Fruit fly (Drosophila melanogaster) whole organism, pupa: ENCODE data around the gene kin17.

ENCODE experiments used
- CG10348 ChIP-seq: fragments of 200-800 bp; sonication (Bioruptor generic); IDR thresholded peaks from 2 replicates; pipeline ENCODE4 v1.3.6; 2022; ENCODE audit warnings: missing biosample characterization, missing genetic modification characterization
- CG12605 ChIP-seq: fragments of 200-800 bp; sonication (Bioruptor generic); IDR thresholded peaks from 2 replicates; pipeline ENCODE4 v1.3.6; 2022; ENCODE audit warnings: missing biosample characterization, missing genetic modification characterization
- CG13204 ChIP-seq: fragments of 200-800 bp; sonication (Bioruptor generic); optimal IDR thresholded peaks from 2 replicates; lab custom pipeline; 2018; ENCODE audit warnings: missing biosample characterization, mild to moderate bottlenecking, missing genetic modification characterization, moderate library complexity
- CG14655 ChIP-seq: fragments of 200-800 bp; sonication (Bioruptor generic); optimal IDR thresholded peaks from 3 replicates; lab custom pipeline; 2017; ENCODE audit warnings: mild to moderate bottlenecking, missing biosample characterization, missing genetic modification reagents, missing genetic modification characterization
- CG15710 ChIP-seq: fragments of 200-800 bp; sonication (Bioruptor generic); optimal IDR thresholded peaks from 2 replicates; lab custom pipeline; 2018; ENCODE audit warnings: missing biosample characterization, mild to moderate bottlenecking, missing genetic modification characterization, moderate library complexity
- CG17806 ChIP-seq: fragments of 200-800 bp; sonication (Bioruptor generic); optimal IDR thresholded peaks from 2 replicates; lab custom pipeline; 2018; ENCODE audit warnings: missing biosample characterization, mild to moderate bottlenecking, missing genetic modification characterization, moderate library complexity
- CG32121 ChIP-seq: fragments of 200-800 bp; sonication (Bioruptor generic); IDR thresholded peaks from 2 replicates; pipeline ENCODE4 v1.3.6; 2022; ENCODE audit warnings: missing biosample characterization, missing genetic modification characterization
- CG34367 ChIP-seq: fragments of 200-800 bp; sonication (Bioruptor generic); optimal IDR thresholded peaks from 2 replicates; lab custom pipeline; 2018; ENCODE audit warnings: missing biosample characterization, mild to moderate bottlenecking, missing genetic modification characterization
- CG4496 ChIP-seq: fragments of 200-800 bp; sonication (Bioruptor generic); IDR thresholded peaks from 3 replicates; pipeline ENCODE4 v1.3.6; 2022; ENCODE audit warnings: missing biosample characterization, missing genetic modification characterization
- CG8159 ChIP-seq: fragments of 200-800 bp; sonication (Bioruptor generic); optimal IDR thresholded peaks from 3 replicates; lab custom pipeline; 2018; ENCODE audit warnings: missing biosample characterization, mild to moderate bottlenecking, missing genetic modification characterization, moderate library complexity
- CG8301 ChIP-seq: fragments of 200-800 bp; sonication (Bioruptor generic); optimal IDR thresholded peaks from 2 replicates; lab custom pipeline; 2018; ENCODE audit warnings: missing biosample characterization, mild to moderate bottlenecking, missing genetic modification characterization
- CG9948 ChIP-seq: fragments of 200-800 bp; sonication (Bioruptor generic); optimal IDR thresholded peaks from 2 replicates; lab custom pipeline; 2018; ENCODE audit warnings: missing biosample characterization, mild to moderate bottlenecking, missing genetic modification characterization, moderate library complexity
- D1 ChIP-seq: fragments of 200-800 bp; sonication (Bioruptor generic); optimal IDR thresholded peaks from 2 replicates; lab custom pipeline; 2018; ENCODE audit warnings: missing biosample characterization, mild to moderate bottlenecking, missing genetic modification characterization, moderate library complexity
- EcR ChIP-seq: fragments of 200-800 bp; sonication (Bioruptor generic); optimal IDR thresholded peaks from 3 replicates; lab custom pipeline; 2019; ENCODE audit warnings: missing biosample characterization, missing genetic modification characterization, mild to moderate bottlenecking, moderate library complexity, missing genetic modification reagents
- Ets98B ChIP-seq: fragments of 200-800 bp; sonication (Bioruptor generic); IDR thresholded peaks from 2 replicates; pipeline ENCODE4 v1.3.6; 2022; ENCODE audit warnings: missing biosample characterization, missing genetic modification characterization
- Pif1A ChIP-seq: fragments of 200-800 bp; sonication (Bioruptor generic); optimal IDR thresholded peaks from 3 replicates; lab custom pipeline; 2016; ENCODE audit warnings: missing biosample characterization, missing genetic modification characterization
- Pif1B ChIP-seq: fragments of 200-800 bp; sonication (Bioruptor generic); optimal IDR thresholded peaks from 3 replicates; lab custom pipeline; 2016; ENCODE audit warnings: missing biosample characterization, missing genetic modification characterization
- Snoo ChIP-seq: fragments of 200-800 bp; sonication (Bioruptor generic); optimal IDR thresholded peaks from 3 replicates; lab custom pipeline; 2017; ENCODE audit warnings: missing biosample characterization, mild to moderate bottlenecking, missing genetic modification characterization, inconsistent platforms
- fd96Ca ChIP-seq: fragments of 200-800 bp; sonication (Bioruptor generic); IDR thresholded peaks from 3 replicates; pipeline ENCODE4 v1.3.6; 2022; ENCODE audit warnings: missing biosample characterization, missing genetic modification characterization
- gl ChIP-seq: fragments of 200-800 bp; sonication (Bioruptor generic); optimal IDR thresholded peaks from 2 replicates; lab custom pipeline; 2018; ENCODE audit warnings: missing biosample characterization, mild to moderate bottlenecking, missing genetic modification characterization
- rn ChIP-seq: fragments of 200-800 bp; sonication (Bioruptor generic); IDR thresholded peaks from 2 replicates; pipeline ENCODE4 v1.3.6; 2022; ENCODE audit warnings: missing biosample characterization, missing genetic modification characterization

The kin17 gene

DNA sequence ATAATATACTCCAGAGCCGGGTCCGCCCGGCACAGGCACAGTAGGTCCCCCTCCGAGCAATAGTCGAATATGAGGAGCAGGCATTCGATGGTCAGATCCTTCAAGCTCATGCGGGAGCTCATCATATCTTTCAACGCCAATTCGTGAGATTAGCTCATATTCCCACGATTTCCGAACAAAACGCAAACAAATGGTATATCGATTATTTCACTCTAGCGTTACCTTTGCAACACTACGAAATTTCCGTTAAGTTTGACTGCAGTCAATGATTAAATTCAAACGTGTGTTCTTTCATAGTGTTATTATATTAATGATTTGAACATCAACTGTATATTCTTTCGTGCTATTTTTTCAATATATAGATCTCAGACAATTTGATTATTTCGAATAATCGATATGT is 36.8 kb downstream of the kin17 start, which contains the start of gene CG33969:
CG33969 (minus strand) TSS at position 197 of the 400 bp plus-strand sequence.
- no peak for TF ChIP-seq CG8159 (tag; lab: Kevin White, UChicago)
- no peak for TF ChIP-seq CG8301 (tag; lab: Kevin White, UChicago)
- no peak for TF ChIP-seq Ets98B (GFP tag; lab: Robert Waterston, UW)
- no peak for TF ChIP-seq Pif1B
- no peak for TF ChIP-seq EcR (GFP tag; lab: Kevin White, UChicago)
- no peak for TF ChIP-seq CG4496 (GFP tag; lab: Robert Waterston, UW)
- no peak for TF ChIP-seq CG15710
- no peak for TF ChIP-seq rn
- TF ChIP-seq CG17806 (tag; lab: Kevin White, UChicago): no peak
- no peak for TF ChIP-seq CG13204
- no peak for TF ChIP-seq CG10348 (GFP tag; lab: Robert Waterston, UW)
- no peak for TF ChIP-seq CG9948
- no peak for TF ChIP-seq CG34367 (tag; lab: Kevin White, UChicago)
- no peak for TF ChIP-seq CG32121
- TF ChIP-seq gl: no peak
- TF ChIP-seq Pif1A (GFP tag; lab: Kevin White, UChicago): no peak
- no peak for TF ChIP-seq CG12605
- TF ChIP-seq fd96Ca (GFP tag; lab: Robert Waterston, UW): no peak

dm6 chr3L:20395257-20395909 is 38.8 kb downstream of the kin17 start:
- TF ChIP-seq Pif1B (peak; percentile 7), fd96Ca (GFP tag; lab: Robert Waterston, UW) (0 out of 3 replicates have a peak, but pooled peaks have one; percentile 13), Ets98B (GFP tag; lab: Robert Waterston, UW) (no peak)

DNA sequence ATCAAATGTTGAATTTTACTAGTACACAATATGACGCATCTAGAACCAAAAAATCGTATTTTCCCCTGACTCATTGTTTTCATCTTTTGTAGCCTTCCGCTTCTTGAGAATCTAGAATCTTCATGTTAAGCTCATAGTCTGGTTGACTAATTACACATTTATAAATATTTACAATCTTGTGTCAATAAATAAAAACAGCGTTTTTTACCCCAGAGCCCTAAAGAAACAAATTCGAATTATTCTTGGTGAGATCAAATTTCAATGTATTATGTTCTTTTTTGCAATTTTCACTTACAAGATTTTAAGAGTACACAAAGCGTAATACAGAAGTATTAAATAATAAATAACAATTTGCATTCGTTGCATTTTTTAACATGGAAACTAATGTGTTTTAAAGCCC is 39.4 kb downstream of the kin17 start:
- TF ChIP-seq fd96Ca (GFP tag; lab: Robert Waterston, UW) (no peak), Pif1A (GFP tag; lab: Kevin White, UChicago) (no peak), CG8159 (tag; lab: Kevin White, UChicago) (no peak), CG13204 (no peak), D1 (tag; lab: Kevin White, UChicago) (no peak), EcR (GFP tag; lab: Kevin White, UChicago) (no peak), CG12605 (no peak), CG15710 (no peak), Pif1B (no peak), CG10348 (GFP tag; lab: Robert Waterston, UW) (no peak), CG17806 (tag; lab: Kevin White, UChicago) (no peak), rn (no peak), CG8301 (tag; lab: Kevin White, UChicago) (no peak)
- TF ChIP-seq, all 21 proteins: peak for 0

- no peak for TF ChIP-seq CG10348 (GFP tag; lab: Robert Waterston, UW)
Observed at dm6 chr3L:20397770-20398169, 41.2 kb downstream of the kin17 start.

DNA sequence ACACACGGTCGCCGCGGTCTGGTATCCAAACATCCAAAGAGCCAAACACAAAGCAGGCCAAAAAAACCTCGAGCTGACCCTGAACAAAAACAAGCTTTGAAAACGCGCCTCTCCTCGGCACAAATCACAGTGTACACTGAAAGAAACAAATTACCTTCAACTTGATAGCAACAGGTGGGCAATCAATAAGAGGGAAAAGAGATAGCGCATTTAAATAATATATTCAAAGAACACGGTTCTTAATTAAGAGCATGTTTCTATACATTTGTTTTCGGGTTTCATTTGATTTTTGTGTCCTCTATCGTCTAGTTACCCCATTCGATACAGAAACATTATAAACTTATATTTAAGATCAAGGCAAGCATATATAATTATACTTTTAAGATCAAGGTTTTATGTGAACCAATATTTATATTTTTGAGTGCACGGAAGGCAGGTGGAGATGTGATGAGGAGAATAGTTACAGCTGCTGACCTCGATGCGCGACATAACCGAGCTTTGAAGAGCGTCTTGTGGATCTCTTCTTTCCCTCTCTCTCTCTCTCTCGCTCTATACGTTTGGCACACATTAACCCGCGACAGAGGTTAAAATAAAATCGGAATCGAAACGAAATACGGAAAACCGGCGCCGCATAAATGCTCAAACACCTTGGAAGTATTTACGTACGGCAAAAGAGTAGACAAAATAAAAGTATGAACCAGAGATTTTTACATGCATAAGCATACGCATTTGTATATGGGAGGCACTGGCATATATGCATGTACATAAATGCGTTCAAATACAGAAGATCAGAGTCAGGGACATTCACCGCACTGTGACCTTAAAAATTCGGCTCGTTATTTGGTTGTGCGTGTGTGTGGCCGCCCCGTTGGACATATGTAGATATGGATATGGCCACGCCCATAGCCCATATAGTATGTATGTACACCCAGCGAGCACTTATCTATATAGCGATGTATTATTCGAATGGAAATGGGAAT is 41.9 kb downstream of the kin17 start:
- peak; percentile 85 for TF ChIP-seq Pif1A (GFP tag; lab: Kevin White, UChicago)
- peak; percentile 29; the same call in 1 of the 2 replicates for TF ChIP-seq CG10348 (GFP tag; lab: Robert Waterston, UW)
- TF ChIP-seq CG17806 (tag; lab: Kevin White, UChicago): peak; percentile 75
- TF ChIP-seq CG8159 (tag; lab: Kevin White, UChicago): peak; percentile 80
- no peak for TF ChIP-seq CG14655 (GFP tag; lab: Kevin White, UChicago)
- TF ChIP-seq EcR (GFP tag; lab: Kevin White, UChicago): no peak
- TF ChIP-seq CG34367 (tag; lab: Kevin White, UChicago): peak; percentile 62
- peak; percentile 53 for TF ChIP-seq Ets98B (GFP tag; lab: Robert Waterston, UW)
- no peak for TF ChIP-seq rn
- peak; percentile 65 for TF ChIP-seq Snoo (tag; lab: Kevin White, UChicago)
- peak; percentile 78 for TF ChIP-seq CG9948
- peak; percentile 87 for TF ChIP-seq CG8301 (tag; lab: Kevin White, UChicago)
- peak; percentile 22 for TF ChIP-seq gl
- peak; percentile 65 for TF ChIP-seq CG15710
- peak; percentile 62; the same call in 2 of the 3 replicates for TF ChIP-seq CG4496 (GFP tag; lab: Robert Waterston, UW)
- TF ChIP-seq fd96Ca (GFP tag; lab: Robert Waterston, UW): peak; percentile 65
- peak; percentile 70 for TF ChIP-seq CG32121
- TF ChIP-seq D1 (tag; lab: Kevin White, UChicago): peak; percentile 16
- TF ChIP-seq CG13204: peak; percentile 19
- peak; percentile 84 for TF ChIP-seq Pif1B
- peak; percentile 35; the same call in 1 of the 2 replicates for TF ChIP-seq CG12605

- TF ChIP-seq rn (peak; percentile 65; the same call in 1 of the 2 replicates), CG8301 (tag; lab: Kevin White, UChicago) (peak; percentile 94), CG10348 (GFP tag; lab: Robert Waterston, UW) (peak; percentile 74; the same call in 1 of the 2 replicates), CG13204 (peak; percentile 74), Pif1B (peak; percentile 88), CG8159 (tag; lab: Kevin White, UChicago) (peak; percentile 92), CG15710 (peak; percentile 91), CG17806 (tag; lab: Kevin White, UChicago) (peak; percentile 92), CG12605 (peak; percentile 82), D1 (tag; lab: Kevin White, UChicago) (peak; percentile 81), CG14655 (GFP tag; lab: Kevin White, UChicago) (peak; percentile 95), fd96Ca (GFP tag; lab: Robert Waterston, UW) (peak; percentile 84), CG4496 (GFP tag; lab: Robert Waterston, UW) (peak; percentile 91), EcR (GFP tag; lab: Kevin White, UChicago) (peak; percentile 29), Ets98B (GFP tag; lab: Robert Waterston, UW) (peak; percentile 78), Snoo (tag; lab: Kevin White, UChicago) (peak; percentile 86), gl (peak; percentile 58), CG32121 (peak; percentile 90), Pif1A (GFP tag; lab: Kevin White, UChicago) (peak; percentile 89), CG34367 (tag; lab: Kevin White, UChicago) (peak; percentile 84), CG9948 (peak; percentile 92)
- TF ChIP-seq, all 21 proteins: peak for 21
Observed at dm6 chr3L:20399550-20400109, 43.0 kb downstream of the kin17 start.
